Worm (Caenorhabditis elegans): Measurements from ENCODE around the gene F21A3.3.

The F21A3.3 gene

DNA sequence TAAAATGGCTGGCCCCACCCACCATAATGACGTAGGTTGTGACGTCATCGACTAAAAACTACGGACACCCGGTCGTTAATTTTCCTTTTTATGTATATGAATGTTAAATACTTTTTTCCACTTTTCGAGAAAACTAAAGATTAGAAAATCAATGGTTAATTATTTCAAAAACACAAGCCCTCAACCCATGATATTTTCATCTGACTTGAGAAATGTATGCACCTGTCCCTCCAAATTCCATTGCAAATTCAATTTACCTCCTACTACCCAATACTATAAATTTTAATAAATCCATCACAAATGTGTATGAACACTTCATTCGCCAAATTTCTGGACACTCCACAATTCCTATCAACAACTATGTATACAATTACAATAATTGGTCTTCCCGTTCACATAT lies 11.6 kb downstream of the F21A3.3 start, which contains the start of gene srh-276:
TSS of gene srh-276 (plus strand) at position 301 of the 400 bp plus-strand sequence.
- TF ChIP-seq nhr-237 (tag; optimal IDR thresholded peaks at IDR 0.05) (no peak), ceh-83 (GFP tag; optimal IDR thresholded peaks at IDR 0.05) (no peak), blmp-1 (tag; optimal IDR thresholded peaks at IDR 0.05) (no peak), hlh-1 (tag; optimal IDR thresholded peaks at IDR 0.05) (no peak), zip-8 (tag; optimal IDR thresholded peaks at IDR 0.05) (peak; percentile 74)

DNA sequence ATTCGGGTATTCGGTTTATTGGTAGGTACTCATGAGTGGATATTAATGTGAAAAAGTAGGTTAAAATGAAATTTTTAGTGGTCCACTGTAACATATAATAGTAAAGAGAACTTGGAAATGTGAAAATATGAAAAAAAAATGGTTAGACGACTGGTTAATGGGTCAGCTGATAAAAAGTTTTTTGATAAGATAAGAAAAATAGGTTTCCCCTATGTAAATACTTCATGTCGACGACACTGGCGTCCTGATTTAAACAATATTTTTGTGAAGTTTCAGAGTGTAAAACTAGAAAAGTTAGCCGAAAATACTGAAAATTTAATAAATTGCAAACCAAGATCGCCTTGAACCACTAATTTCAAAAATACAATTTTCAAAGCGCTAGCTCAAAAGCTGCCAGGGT lies 15.6 kb downstream of the F21A3.3 start, which contains the start of gene F21A3.11:
TSS of gene F21A3.11 (minus strand) at position 117 of the 400 bp plus-strand sequence.
- TF ChIP-seq mep-1 (tag; optimal IDR thresholded peaks at IDR 0.05): no peak

ce11 chrV:15533864-15534263 lies 16.4 kb downstream of the F21A3.3 start, which contains the start of gene F21A3.2:
Gene F21A3.2, minus strand, starts transcription at chrV:15533964.
- TF ChIP-seq nhr-2 (tag; optimal IDR thresholded peaks at IDR 0.05): no peak
- TF ChIP-seq nhr-237 (tag; optimal IDR thresholded peaks at IDR 0.05): no peak
- no peak for TF ChIP-seq bed-3 (GFP tag; optimal IDR thresholded peaks at IDR 0.05)
- no peak for TF ChIP-seq zip-8 (tag; optimal IDR thresholded peaks at IDR 0.05)
- no peak for TF ChIP-seq mep-1 (tag; optimal IDR thresholded peaks at IDR 0.05)
- TF ChIP-seq sem-2 (GFP tag; optimal IDR thresholded peaks at IDR 0.05): no peak
- TF ChIP-seq M03D4.4 (tag; optimal IDR thresholded peaks at IDR 0.05): no peak
- TF ChIP-seq lin-13 (tag; optimal IDR thresholded peaks at IDR 0.05): no peak
- no peak for TF ChIP-seq ceh-39 (tag; optimal IDR thresholded peaks at IDR 0.05)

DNA sequence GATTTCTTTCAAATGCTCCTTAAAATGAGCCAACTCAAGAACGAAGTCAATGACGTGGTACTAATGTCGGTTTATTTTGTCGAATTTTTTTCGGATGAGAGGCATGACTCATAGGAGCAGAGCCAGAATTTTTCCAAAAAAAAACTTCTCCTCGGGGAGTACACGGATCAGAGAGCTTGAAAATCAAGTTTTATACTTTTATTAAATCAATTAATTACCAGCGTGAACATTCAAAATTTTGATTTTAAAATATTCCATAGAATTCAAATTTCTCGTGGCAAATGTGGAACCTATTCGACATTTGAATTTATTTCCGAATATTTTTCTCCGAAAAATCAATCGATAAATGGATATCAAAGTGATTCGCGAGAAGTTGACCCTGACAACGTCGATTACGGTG lies 18.8 kb downstream of the F21A3.3 start, which contains the start of gene F21A3.4:
TSS of gene F21A3.4 (plus strand) at position 301 of the 400 bp plus-strand sequence.
- TF ChIP-seq sptf-1 (tag; optimal IDR thresholded peaks at IDR 0.05): no peak
- no peak for TF ChIP-seq unc-39 (tag; optimal IDR thresholded peaks at IDR 0.05)
- TF ChIP-seq lin-13 (tag; optimal IDR thresholded peaks at IDR 0.05): no peak
- TF ChIP-seq ztf-11 (tag; optimal IDR thresholded peaks at IDR 0.05): no peak
- TF ChIP-seq tbx-8 (GFP tag; optimal IDR thresholded peaks at IDR 0.05): no peak
- TF ChIP-seq lsy-2 (tag; optimal IDR thresholded peaks at IDR 0.05): no peak
- TF ChIP-seq lin-32 (GFP tag; optimal IDR thresholded peaks at IDR 0.05): no peak
- TF ChIP-seq ces-1 (GFP tag; optimal IDR thresholded peaks at IDR 0.05): no peak
- no peak for TF ChIP-seq ham-2 (GFP tag; optimal IDR thresholded peaks at IDR 0.05)
- TF ChIP-seq bed-3 (GFP tag; optimal IDR thresholded peaks at IDR 0.05): no peak
- TF ChIP-seq sem-2 (GFP tag; optimal IDR thresholded peaks at IDR 0.05): no peak
- no peak for TF ChIP-seq nhr-28 (tag; optimal IDR thresholded peaks at IDR 0.05)
- TF ChIP-seq hlh-1 (tag; optimal IDR thresholded peaks at IDR 0.05): no peak
- no peak for TF ChIP-seq flh-1 (GFP tag; optimal IDR thresholded peaks at IDR 0.05)
- TF ChIP-seq ceh-43 (GFP tag; optimal IDR thresholded peaks at IDR 0.05): no peak
- no peak for TF ChIP-seq unc-120 (tag; optimal IDR thresholded peaks at IDR 0.05; ENCODE audit: poor library complexity, severe bottlenecking)
- no peak for TF ChIP-seq drap-1 (GFP tag; optimal IDR thresholded peaks at IDR 0.05)

DNA sequence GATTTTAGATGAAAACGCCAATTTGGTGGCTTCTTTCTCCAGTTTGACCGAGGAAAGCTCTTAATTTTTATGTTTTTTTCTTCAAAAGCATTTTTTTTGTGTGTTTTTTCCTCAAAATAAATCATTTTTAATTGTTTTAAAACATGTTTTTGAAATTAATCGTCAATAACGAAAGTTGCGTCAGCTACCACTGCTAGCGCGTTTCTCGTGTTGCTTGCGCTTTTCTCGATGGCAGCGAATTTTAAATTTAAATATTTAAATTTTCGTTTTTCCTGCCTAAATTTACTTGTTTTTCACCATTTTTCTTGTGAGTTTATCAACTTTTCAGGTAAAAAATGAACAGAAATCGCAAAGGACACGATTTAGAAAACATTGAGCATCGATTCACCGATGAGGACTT lies 20.4 kb downstream of the F21A3.3 start, which contains the start of gene prde-1:
TSS of gene prde-1 (plus strand) at position 322 of the 400 bp plus-strand sequence.
- TF ChIP-seq blmp-1 (tag; optimal IDR thresholded peaks at IDR 0.05): no peak
- no peak for TF ChIP-seq ces-1 (GFP tag; optimal IDR thresholded peaks at IDR 0.05)
- TF ChIP-seq unc-39 (tag; optimal IDR thresholded peaks at IDR 0.05): no peak
- TF ChIP-seq unc-120 (tag; optimal IDR thresholded peaks at IDR 0.05; ENCODE audit: poor library complexity, severe bottlenecking): no peak
- TF ChIP-seq ceh-39 (tag; optimal IDR thresholded peaks at IDR 0.05): no peak
- no peak for TF ChIP-seq lin-32 (GFP tag; optimal IDR thresholded peaks at IDR 0.05)
- no peak for TF ChIP-seq sem-2 (GFP tag; optimal IDR thresholded peaks at IDR 0.05)
- no peak for TF ChIP-seq zip-8 (tag; optimal IDR thresholded peaks at IDR 0.05)
- no peak for TF ChIP-seq hlh-1 (tag; optimal IDR thresholded peaks at IDR 0.05)
- TF ChIP-seq mab-5 (tag; optimal IDR thresholded peaks at IDR 0.05): no peak
- no peak for TF ChIP-seq M03D4.4 (tag; optimal IDR thresholded peaks at IDR 0.05)

DNA sequence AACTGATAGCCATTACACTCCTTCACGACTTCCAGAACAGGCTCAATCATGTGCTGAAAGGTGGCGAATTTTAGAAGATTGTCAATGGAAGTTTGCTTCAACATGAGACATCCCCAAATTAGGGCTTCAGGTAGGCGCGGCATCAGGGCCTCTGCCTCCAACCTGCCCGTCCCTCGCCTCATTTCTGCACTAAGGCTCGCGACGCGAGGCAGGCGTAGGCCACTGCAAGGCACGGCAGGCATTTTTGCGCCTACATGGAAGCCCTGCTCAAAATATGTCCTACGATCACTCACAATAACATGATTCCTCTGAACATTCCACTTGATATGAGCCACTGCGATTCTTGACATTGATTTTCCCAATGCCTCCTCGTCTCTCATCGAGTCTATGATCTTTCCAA lies 25.7 kb downstream of the F21A3.3 start:
- TF ChIP-seq M03D4.4 (tag; optimal IDR thresholded peaks at IDR 0.05): no peak
- TF ChIP-seq ces-1 (GFP tag; optimal IDR thresholded peaks at IDR 0.05): no peak
- no peak for TF ChIP-seq unc-120 (tag; optimal IDR thresholded peaks at IDR 0.05; ENCODE audit: poor library complexity, severe bottlenecking)
- TF ChIP-seq lin-32 (GFP tag; optimal IDR thresholded peaks at IDR 0.05): no peak
- no peak for TF ChIP-seq nhr-12 (tag; optimal IDR thresholded peaks at IDR 0.05)
- TF ChIP-seq sptf-1 (tag; optimal IDR thresholded peaks at IDR 0.05): no peak
- TF ChIP-seq mls-2 (tag; optimal IDR thresholded peaks at IDR 0.05): no peak
- TF ChIP-seq unc-39 (tag; optimal IDR thresholded peaks at IDR 0.05): no peak
- TF ChIP-seq sem-2 (GFP tag; optimal IDR thresholded peaks at IDR 0.05): no peak
- TF ChIP-seq ceh-39 (tag; optimal IDR thresholded peaks at IDR 0.05): no peak
- TF ChIP-seq nhr-76 (tag; optimal IDR thresholded peaks at IDR 0.05): no peak
- no peak for TF ChIP-seq drap-1 (GFP tag; optimal IDR thresholded peaks at IDR 0.05)
- TF ChIP-seq bed-3 (GFP tag; optimal IDR thresholded peaks at IDR 0.05): no peak
- no peak for TF ChIP-seq hlh-1 (tag; optimal IDR thresholded peaks at IDR 0.05)
- no peak for TF ChIP-seq lsy-2 (tag; optimal IDR thresholded peaks at IDR 0.05)
- no peak for TF ChIP-seq tbx-8 (GFP tag; optimal IDR thresholded peaks at IDR 0.05)

All from whole organism, mixed stage, embryonic.